Worm (Caenorhabditis elegans): ENCODE results near the gene asp-6.
A peak's percentile ranks its signal among the peaks of the same experiment; 100 is the strongest.

Gene asp-6

DNA sequence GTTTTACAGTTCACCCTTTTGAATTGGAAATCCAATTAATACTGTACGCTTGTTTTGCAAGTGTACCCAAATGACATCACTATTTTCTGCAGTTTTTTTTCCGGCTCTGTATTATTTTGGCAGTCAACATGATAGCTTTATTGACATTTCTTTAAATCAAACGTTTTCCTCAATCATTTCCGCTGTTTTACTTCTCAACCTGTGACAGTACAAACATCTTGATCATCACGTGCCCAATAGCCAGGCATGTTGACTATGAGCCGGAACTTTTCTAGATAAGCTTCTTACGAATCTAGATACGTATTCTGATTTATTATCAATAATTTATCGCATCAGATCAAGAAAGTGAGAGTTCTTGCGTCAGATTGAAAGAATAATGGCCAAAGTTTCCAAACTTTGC lies 1.1 kb upstream of the asp-6 start (continued):
- TF ChIP-seq let-607 (tag; optimal IDR thresholded peaks at IDR 0.05) (peak in 1 of 2 experiments; percentile 18), ceh-79 (tag; optimal IDR thresholded peaks at IDR 0.05) (no peak), nhr-80 (tag; optimal IDR thresholded peaks at IDR 0.05) (peak; percentile 69), C17E4.6 (GFP tag; IDR thresholded peaks at IDR 0.05) (no peak), rcor-1 (GFP tag; IDR thresholded peaks at IDR 0.05) (no peak), F55B11.4 (tag; optimal IDR thresholded peaks at IDR 0.05; ENCODE audit: borderline replicate concordance, insufficient read depth) (no peak), mxl-1 (tag; optimal IDR thresholded peaks at IDR 0.05) (no peak), tlf-1 (GFP tag; optimal IDR thresholded peaks at IDR 0.05) (no peak), atf-7 (tag; optimal IDR thresholded peaks at IDR 0.05) (peak; percentile 86), egl-18 (GFP tag; IDR thresholded peaks at IDR 0.05) (no peak), hlh-26 (GFP tag; conservative IDR thresholded peaks at IDR 0.05) (no peak), nhr-90 (tag; optimal IDR thresholded peaks at IDR 0.05) (peak; percentile 5), nfya-1 (tag; optimal IDR thresholded peaks at IDR 0.05; ENCODE audit: borderline replicate concordance, insufficient read depth) (no peak), lag-1 (GFP tag; IDR thresholded peaks at IDR 0.05) (no peak), D2030.7 (GFP tag; IDR thresholded peaks at IDR 0.05) (no peak), nfya-2 (GFP tag; IDR thresholded peaks at IDR 0.05) (no peak), unc-62 (GFP tag; optimal IDR thresholded peaks at IDR 0.05) (no peak), ceh-100 (GFP tag; IDR thresholded peaks at IDR 0.05) (no peak), ets-4 (GFP tag; optimal IDR thresholded peaks at IDR 0.05) (peak; percentile 35), B0336.3 (GFP tag; IDR thresholded peaks at IDR 0.05) (0 out of 2 replicates have a peak, but pooled peaks have one; percentile 26), B0261.1 (tag; optimal IDR thresholded peaks at IDR 0.05) (no peak), repo-1 (tag; optimal IDR thresholded peaks at IDR 0.05) (no peak), cebp-1 (GFP tag; IDR thresholded peaks at IDR 0.05) (no peak), cebp-1 (tag; optimal IDR thresholded peaks at IDR 0.05) (peak; percentile 16), ztf-22 (GFP tag; optimal IDR thresholded peaks at IDR 0.05) (peak; percentile 19), ztf-26 (tag; optimal IDR thresholded peaks at IDR 0.05) (no peak), B0019.2 (GFP tag; conservative IDR thresholded peaks at IDR 0.05) (no peak), unc-130 (GFP tag; optimal IDR thresholded peaks at IDR 0.05) (no peak), attf-6 (GFP tag; IDR thresholded peaks at IDR 0.05) (no peak), F57C9.4 (tag; optimal IDR thresholded peaks at IDR 0.05) (no peak), pha-4 (tag; optimal IDR thresholded peaks at IDR 0.05) (no peak), mcd-1 (GFP tag; IDR thresholded peaks at IDR 0.05) (no peak), sea-2 (GFP tag; IDR thresholded peaks at IDR 0.05) (no peak)

DNA sequence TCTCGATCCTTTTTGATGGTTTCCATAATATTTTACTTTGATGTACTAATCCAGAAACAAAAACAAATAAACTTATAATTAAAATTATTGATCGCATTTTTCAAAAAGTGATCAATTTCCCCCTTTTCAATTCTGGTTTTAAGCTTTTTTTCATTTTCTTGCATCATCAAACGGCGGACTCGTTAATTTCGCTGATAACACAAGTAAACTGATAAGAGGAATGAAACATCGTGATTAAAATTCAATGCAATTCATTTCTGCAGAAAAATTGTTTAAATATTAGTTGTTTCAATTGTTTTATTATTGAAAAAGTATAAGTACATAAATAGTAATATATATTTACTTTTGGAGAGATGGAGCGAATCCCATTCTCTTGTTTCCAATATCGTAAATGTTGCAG lies 1.5 kb downstream of the asp-6 start:
- TF ChIP-seq hlh-12 (tag; optimal IDR thresholded peaks at IDR 0.05) = no peak
- TF ChIP-seq nfyb-1 (GFP tag; IDR thresholded peaks at IDR 0.05) = 0 out of 2 replicates have a peak, but pooled peaks have one; percentile 24
- TF ChIP-seq egl-18 (GFP tag; IDR thresholded peaks at IDR 0.05) = no peak
- TF ChIP-seq T26A5.8 (tag; optimal IDR thresholded peaks at IDR 0.05) = no peak
- peak; percentile 71 for TF ChIP-seq nhr-80 (tag; optimal IDR thresholded peaks at IDR 0.05)
- TF ChIP-seq F49E8.2 (tag; optimal IDR thresholded peaks at IDR 0.05; ENCODE audit: insufficient read depth) = no peak
- no peak for TF ChIP-seq gei-17 (GFP tag; optimal IDR thresholded peaks at IDR 0.05)
- TF ChIP-seq F39B2.1 (GFP tag; IDR thresholded peaks at IDR 0.05) = no peak
- peak; percentile 16; the same call in 1 of the 2 replicates for TF ChIP-seq B0336.3 (GFP tag; IDR thresholded peaks at IDR 0.05)
- peak; percentile 2 for TF ChIP-seq tlf-1 (GFP tag; optimal IDR thresholded peaks at IDR 0.05)
- no peak for TF ChIP-seq pha-4 (tag; optimal IDR thresholded peaks at IDR 0.05)
- TF ChIP-seq attf-5 (GFP tag; optimal IDR thresholded peaks at IDR 0.05) = no peak
- no peak for TF ChIP-seq pbrm-1 (GFP tag; IDR thresholded peaks at IDR 0.05)
- TF ChIP-seq Y53G8AR.9 (GFP tag; conservative IDR thresholded peaks at IDR 0.05) = peak; percentile 69
- TF ChIP-seq ztf-18 (tag; optimal IDR thresholded peaks at IDR 0.05) = no peak
- no peak for TF ChIP-seq Y67H2A.10 (GFP tag; conservative IDR thresholded peaks at IDR 0.05)
- no peak for TF ChIP-seq snpc-4 (GFP tag; optimal IDR thresholded peaks at IDR 0.05)
- TF ChIP-seq snpc-4 (tag; optimal IDR thresholded peaks at IDR 0.05) = peak in 1 of 4 experiments; percentile 5
- no peak for TF ChIP-seq nhr-27 (tag; optimal IDR thresholded peaks at IDR 0.05)
- TF ChIP-seq tbp1 (GFP tag; optimal IDR thresholded peaks at IDR 0.05) = peak; percentile 7
- peak in 1 of 2 experiments; percentile 13 for TF ChIP-seq let-607 (tag; optimal IDR thresholded peaks at IDR 0.05)
- no peak for TF ChIP-seq die-1 (tag; optimal IDR thresholded peaks at IDR 0.05)
- TF ChIP-seq ztf-25 (GFP tag; IDR thresholded peaks at IDR 0.05) = no peak

All from whole organism, young adult.